Fruit fly (Drosophila melanogaster) whole organism, embryonic: ENCODE data around the gene gro.

Experiments
- Bdp1 ChIP-seq: fragments of 200-800 bp; sonication (Bioruptor generic); optimal IDR thresholded peaks from 3 replicates; lab custom pipeline; 2016; ENCODE audit warnings: missing biosample characterization, missing genetic modification characterization
- CG10366 ChIP-seq: fragments of 200-800 bp; sonication (Bioruptor generic); IDR thresholded peaks from 2 replicates; pipeline ENCODE4 v1.3.6; 2022; ENCODE audit warnings: missing biosample characterization, missing genetic modification characterization
- CG10959 ChIP-seq: fragments of 200-800 bp; sonication (Bioruptor generic); IDR thresholded peaks from 2 replicates; pipeline ENCODE4 v1.3.6; 2022; ENCODE audit warnings: missing biosample characterization, missing genetic modification characterization
- CG12155 ChIP-seq: fragments of 200-800 bp; sonication (Bioruptor generic); optimal IDR thresholded peaks from 3 replicates; lab custom pipeline; 2016; ENCODE audit warnings: missing biosample characterization, missing genetic modification characterization
- CG14014 ChIP-seq: fragments of 200-800 bp; sonication (Bioruptor generic); IDR thresholded peaks from 2 replicates; pipeline ENCODE4 v1.3.6; 2022; ENCODE audit warnings: missing biosample characterization, missing genetic modification characterization
- CG14965 ChIP-seq: fragments of 200-800 bp; sonication (Bioruptor generic); optimal IDR thresholded peaks from 2 replicates; lab custom pipeline; 2016; ENCODE audit warnings: missing biosample characterization, missing genetic modification characterization, borderline replicate concordance
- CG17912 ChIP-seq: fragments of 200-800 bp; sonication (Bioruptor generic); optimal IDR thresholded peaks from 2 replicates; lab custom pipeline; 2018; ENCODE audit warnings: missing biosample characterization, mild to moderate bottlenecking, missing genetic modification characterization
- CG2712 ChIP-seq: fragments of 200-800 bp; optimal IDR thresholded peaks from 3 replicates; lab custom pipeline; 2019; ENCODE audit warnings: missing biosample characterization, mild to moderate bottlenecking, missing genetic modification characterization, moderate library complexity
- CG2875 ChIP-seq: fragments of 200-800 bp; sonication (Bioruptor generic); optimal IDR thresholded peaks from 2 replicates; lab custom pipeline; 2017; ENCODE audit warnings: missing biosample characterization, mild to moderate bottlenecking, missing genetic modification characterization, missing genetic modification reagents
- CG30431 ChIP-seq: fragments of 200-800 bp; sonication (Bioruptor generic); optimal IDR thresholded peaks from 2 replicates; lab custom pipeline; 2017; ENCODE audit warnings: missing biosample characterization, missing genetic modification characterization
- CG33213 ChIP-seq: fragments of 200-800 bp; sonication (Bioruptor generic); optimal IDR thresholded peaks from 3 replicates; lab custom pipeline; 2016; ENCODE audit warnings: missing biosample characterization, missing genetic modification characterization
- CG34224 ChIP-seq: fragments of 200-800 bp; sonication (Bioruptor generic); IDR thresholded peaks from 3 replicates; pipeline ENCODE4 v1.3.6; 2022; ENCODE audit warnings: missing biosample characterization, missing genetic modification characterization; ENCODE audit not compliant: partially characterized antibody
- CG6175 ChIP-seq: fragments of 200-800 bp; sonication (Bioruptor generic); IDR thresholded peaks from 3 replicates; pipeline ENCODE4 v1.3.6; 2022; ENCODE audit warnings: missing biosample characterization, missing genetic modification characterization
- CG6689 ChIP-seq: fragments of 200-800 bp; sonication (Bioruptor generic); IDR thresholded peaks from 2 replicates; pipeline ENCODE4 v1.3.6; 2022; ENCODE audit warnings: missing biosample characterization, missing genetic modification characterization
- CG7372 ChIP-seq: fragments of 200-800 bp; sonication (Bioruptor generic); IDR thresholded peaks from 2 replicates; pipeline ENCODE4 v1.3.6; 2022; ENCODE audit warnings: missing biosample characterization, missing genetic modification characterization
- CG7839 ChIP-seq: fragments of 200-800 bp; sonication (Bioruptor generic); optimal IDR thresholded peaks from 3 replicates; lab custom pipeline; 2018; ENCODE audit warnings: missing biosample characterization, mild to moderate bottlenecking, missing genetic modification characterization, moderate library complexity
- CG9932 ChIP-seq: fragments of 200-800 bp; sonication (Bioruptor generic); IDR thresholded peaks from 2 replicates; pipeline ENCODE4 v1.3.6; 2022; ENCODE audit warnings: missing biosample characterization, missing genetic modification characterization
- CoRest ChIP-seq: fragments of 200-800 bp; sonication (Bioruptor generic); optimal IDR thresholded peaks from 3 replicates; lab custom pipeline; 2018; ENCODE audit warnings: missing biosample characterization, mild to moderate bottlenecking, missing genetic modification characterization, moderate library complexity
- Fer3 ChIP-seq: fragments of 200-800 bp; sonication (Bioruptor generic); optimal IDR thresholded peaks from 2 replicates; lab custom pipeline; 2018; ENCODE audit warnings: missing biosample characterization, mild to moderate bottlenecking, missing genetic modification characterization, moderate library complexity
- HmgD ChIP-seq: fragments of 200-800 bp; sonication (Bioruptor generic); optimal IDR thresholded peaks from 3 replicates; lab custom pipeline; 2016; ENCODE audit warnings: missing biosample characterization, missing genetic modification characterization
- Lhr ChIP-seq: fragments of 200-800 bp; sonication (Bioruptor generic); optimal IDR thresholded peaks from 3 replicates; lab custom pipeline; 2017; ENCODE audit warnings: mild to moderate bottlenecking, missing biosample characterization, missing genetic modification reagents, missing genetic modification characterization
- Max ChIP-seq: fragments of 200-800 bp; sonication (Bioruptor generic); optimal IDR thresholded peaks from 2 replicates; lab custom pipeline; 2016; ENCODE audit warnings: missing biosample characterization, mild to moderate bottlenecking, missing genetic modification characterization
- NFAT ChIP-seq: fragments of 200-800 bp; sonication (Bioruptor generic); IDR thresholded peaks from 2 replicates; pipeline ENCODE4 v1.3.6; 2022; ENCODE audit warnings: missing biosample characterization, missing genetic modification characterization
- NfI ChIP-seq: fragments of 200-800 bp; sonication (Bioruptor generic); optimal IDR thresholded peaks from 3 replicates; lab custom pipeline; 2018; ENCODE audit warnings: missing biosample characterization, mild to moderate bottlenecking, missing genetic modification characterization, moderate library complexity
- Sox102F ChIP-seq: fragments of 200-800 bp; sonication (Bioruptor generic); optimal IDR thresholded peaks from 2 replicates; lab custom pipeline; 2018; ENCODE audit warnings: missing biosample characterization, mild to moderate bottlenecking, missing genetic modification characterization, moderate library complexity
- Sry-β ChIP-seq: fragments of 200-800 bp; sonication (Bioruptor generic); optimal IDR thresholded peaks from 2 replicates; lab custom pipeline; 2018; ENCODE audit warnings: missing biosample characterization, mild to moderate bottlenecking, missing genetic modification characterization, moderate library complexity
- Taf1 ChIP-seq: fragments of 200-800 bp; sonication (Bioruptor generic); IDR thresholded peaks from 2 replicates; pipeline ENCODE4 v1.3.6; 2022; ENCODE audit warnings: missing biosample characterization, missing genetic modification characterization
- ac ChIP-seq: fragments of 200-800 bp; sonication (Bioruptor generic); optimal IDR thresholded peaks from 3 replicates; lab custom pipeline; 2017; ENCODE audit warnings: missing biosample characterization, mild to moderate bottlenecking, missing genetic modification characterization
- aop ChIP-seq: fragments of 200-800 bp; sonication (Bioruptor generic); IDR thresholded peaks from 2 replicates; pipeline ENCODE4 v1.3.6; 2022; ENCODE audit warnings: missing biosample characterization, missing genetic modification characterization
- croc ChIP-seq: fragments of 200-800 bp; sonication (Bioruptor generic); conservative IDR thresholded peaks from 3 replicates; pipeline ENCODE4 v1.3.6; 2022; ENCODE audit warnings: missing biosample characterization, missing genetic modification characterization
- crol ChIP-seq: fragments of 200-800 bp; sonication (Bioruptor generic); IDR thresholded peaks from 2 replicates; pipeline ENCODE4 v1.3.6; 2022; ENCODE audit warnings: missing biosample characterization, missing genetic modification characterization
- dpn ChIP-seq, 2 experiments: fragments of 200-800 bp; sonication (Bioruptor generic); optimal IDR thresholded peaks; 3 replicates each; lab custom pipeline; 2016; ENCODE audit warnings: missing biosample characterization in 2 of 2, missing genetic modification characterization in 2 of 2
- fd96Cb ChIP-seq: fragments of 200-800 bp; sonication (Bioruptor generic); optimal IDR thresholded peaks from 2 replicates; lab custom pipeline; 2018; ENCODE audit warnings: missing biosample characterization, mild to moderate bottlenecking, missing genetic modification characterization, moderate library complexity
- gsb ChIP-seq: fragments of 200-800 bp; sonication (Bioruptor generic); IDR thresholded peaks from 2 replicates; pipeline ENCODE4 v1.3.6; 2022; ENCODE audit warnings: missing biosample characterization, missing genetic modification characterization
- kni ChIP-seq: fragments of 200-800 bp; sonication (Bioruptor generic); optimal IDR thresholded peaks from 3 replicates; lab custom pipeline; 2017; ENCODE audit warnings: mild to moderate bottlenecking, missing biosample characterization, missing genetic modification reagents, missing genetic modification characterization
- lab ChIP-seq: fragments of 200-800 bp; sonication (Bioruptor generic); optimal IDR thresholded peaks from 3 replicates; lab custom pipeline; 2017; ENCODE audit warnings: missing biosample characterization, missing genetic modification characterization, mild to moderate bottlenecking, moderate library complexity, missing genetic modification reagents
- lilli ChIP-seq: fragments of 200-800 bp; sonication (Bioruptor generic); optimal IDR thresholded peaks from 3 replicates; lab custom pipeline; 2016; ENCODE audit warnings: missing biosample characterization, missing genetic modification characterization
- lmd ChIP-seq: fragments of 200-800 bp; sonication (Bioruptor generic); IDR thresholded peaks from 2 replicates; pipeline ENCODE4 v1.3.6; 2022; ENCODE audit warnings: missing biosample characterization, missing genetic modification characterization
- mirr ChIP-seq: fragments of 200-800 bp; sonication (Bioruptor generic); optimal IDR thresholded peaks from 3 replicates; lab custom pipeline; 2018; ENCODE audit warnings: missing biosample characterization, mild to moderate bottlenecking, missing genetic modification characterization
- pb ChIP-seq: fragments of 200-800 bp; sonication (Bioruptor generic); optimal IDR thresholded peaks from 3 replicates; lab custom pipeline; 2016; ENCODE audit warnings: missing biosample characterization, missing genetic modification characterization
- sens-2 ChIP-seq: fragments of 200-800 bp; sonication (Bioruptor generic); IDR thresholded peaks from 2 replicates; pipeline ENCODE4 v1.3.6; 2022; ENCODE audit warnings: missing biosample characterization, missing genetic modification characterization
- slou ChIP-seq: fragments of 200-800 bp; sonication (Bioruptor generic); optimal IDR thresholded peaks from 3 replicates; lab custom pipeline; 2016; ENCODE audit warnings: missing biosample characterization, missing genetic modification characterization
- sob ChIP-seq: fragments of 200-800 bp; sonication (Bioruptor generic); IDR thresholded peaks from 2 replicates; pipeline ENCODE4 v1.3.6; 2022; ENCODE audit warnings: missing biosample characterization, missing genetic modification characterization
- sug ChIP-seq: fragments of 200-800 bp; optimal IDR thresholded peaks from 2 replicates; lab custom pipeline; 2019; ENCODE audit warnings: missing biosample characterization, mild to moderate bottlenecking, missing genetic modification characterization, moderate library complexity
- toy ChIP-seq: fragments of 200-800 bp; sonication (Bioruptor generic); IDR thresholded peaks from 2 replicates; pipeline ENCODE4 v1.3.6; 2022; ENCODE audit warnings: missing biosample characterization, missing genetic modification characterization
- zfh2 ChIP-seq: fragments of 200-800 bp; sonication (Bioruptor generic); optimal IDR thresholded peaks from 2 replicates; lab custom pipeline; 2016; ENCODE audit warnings: missing biosample characterization, missing genetic modification characterization

The gro gene

DNA sequence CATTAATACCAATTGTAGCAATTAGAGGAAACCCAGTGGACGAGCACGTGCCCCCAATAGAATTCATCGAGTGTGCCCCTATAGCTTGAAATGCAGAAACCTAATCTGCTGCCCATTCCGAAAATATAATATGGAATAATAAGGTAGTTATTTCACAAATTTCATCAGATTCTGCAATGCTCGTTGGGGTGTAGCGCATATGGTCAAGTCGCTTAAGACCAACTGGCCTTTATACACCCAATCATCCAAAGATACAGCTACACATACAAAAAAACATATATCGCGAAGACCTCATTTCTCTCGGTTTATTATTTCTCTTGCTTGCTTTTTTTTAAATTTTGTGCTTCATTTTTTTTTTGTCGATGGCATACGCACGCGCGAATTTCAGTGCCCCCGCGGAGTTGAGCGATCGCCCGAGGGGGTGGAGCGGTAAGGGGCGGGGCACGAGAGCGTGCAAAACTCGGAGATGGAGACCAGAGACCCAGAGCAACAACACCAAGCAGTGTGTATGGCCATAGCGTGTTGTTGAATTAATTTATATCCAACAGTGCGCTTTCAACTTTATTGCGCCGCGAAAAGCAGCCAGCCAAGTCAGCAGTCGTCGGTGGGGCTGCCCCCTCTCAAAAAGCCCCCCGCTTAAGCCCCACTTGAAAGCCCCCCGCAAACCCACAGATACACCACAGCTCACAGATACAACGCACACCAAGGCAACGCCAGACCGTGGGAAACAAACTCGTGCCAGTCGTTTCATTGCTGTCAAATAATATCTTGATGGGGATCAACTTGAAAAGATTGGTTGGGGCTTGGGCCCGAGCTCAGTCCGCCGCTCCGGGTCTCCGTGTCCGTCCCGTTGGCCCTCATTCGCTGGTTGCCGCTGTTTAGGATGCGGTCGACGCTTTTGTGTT lies 33.3 kb upstream of the gro start (continued):
- peak; percentile 98 for TF ChIP-seq crol
- no peak for TF ChIP-seq aop (GFP tag; lab: Robert Waterston, UW)
- peak; percentile 28 for TF ChIP-seq lab (GFP tag; lab: Kevin White, UChicago)
- TF ChIP-seq slou (GFP tag; lab: Kevin White, UChicago) = no peak

dm6 chr3R:26008892-26009539 lies 32.5 kb upstream of the gro start:
- TF ChIP-seq CG7839 (tag; lab: Kevin White, UChicago) (peak; percentile 93), lmd (GFP tag; lab: Robert Waterston, UW) (peak; percentile 89), fd96Cb (tag; lab: Kevin White, UChicago) (peak; percentile 87), Sry-β (GFP tag; lab: Kevin White, UChicago) (peak; percentile 81), CG2712 (tag; lab: Kevin White, UChicago) (peak; percentile 95), CG33213 (GFP tag; lab: Kevin White, UChicago) (peak; percentile 80), CG9932 (peak; percentile 80), ac (GFP tag; lab: Kevin White, UChicago) (no peak), lilli (peak; percentile 91), CG10366 (GFP tag; lab: Robert Waterston, UW) (peak; percentile 85), Max (GFP tag; lab: Kevin White, UChicago) (peak; percentile 82), Taf1 (GFP tag; lab: Robert Waterston, UW) (peak; percentile 80), zfh2 (GFP tag; lab: Kevin White, UChicago) (peak; percentile 69), CG2875 (peak; percentile 80), dpn (GFP tag; optimal IDR thresholded peaks at IDR 0.05; lab: Kevin White, UChicago) (peak; percentile 90 to 91), sob (GFP tag; lab: Robert Waterston, UW) (peak; percentile 81), Fer3 (tag; lab: Kevin White, UChicago) (peak; percentile 85), mirr (GFP tag; lab: Kevin White, UChicago) (no peak), CG14014 (peak; percentile 80), Sox102F (GFP tag; lab: Kevin White, UChicago) (peak; percentile 93), CG7372 (GFP tag; lab: Robert Waterston, UW) (peak; percentile 82), sug (tag; lab: Kevin White, UChicago) (no peak), CoRest (tag; lab: Kevin White, UChicago) (peak; percentile 91), pb (GFP tag; lab: Kevin White, UChicago) (peak; percentile 58), Bdp1 (peak; percentile 76), croc (peak; percentile 83), CG34224 (GFP tag; lab: Robert Waterston, UW) (no peak), CG10959 (GFP tag; lab: Robert Waterston, UW) (peak; percentile 69), gsb (GFP tag; lab: Robert Waterston, UW) (peak; percentile 78), sens-2 (peak; percentile 62; the same call in 1 of the 2 replicates), CG6689 (peak; percentile 89), HmgD (no peak), CG12155 (GFP tag; lab: Kevin White, UChicago) (peak; percentile 79), Lhr (GFP tag; lab: Kevin White, UChicago) (peak; percentile 76), CG14965 (peak; percentile 50), CG30431 (peak; percentile 69), kni (GFP tag; lab: Kevin White, UChicago) (peak; percentile 62), NfI (GFP tag; lab: Kevin White, UChicago) (peak; percentile 84), NFAT (GFP tag; lab: Robert Waterston, UW) (peak; percentile 46; the same call in 1 of the 2 replicates), CG17912 (GFP tag; lab: Kevin White, UChicago) (no peak), CG6175 (peak; percentile 63; the same call in 1 of the 3 replicates), toy (GFP tag; lab: Robert Waterston, UW) (0 out of 2 replicates have a peak, but pooled peaks have one; percentile 24)
